Worm (Caenorhabditis elegans) whole organism, early embryonic: ENCODE results near the gene Y39B6A.5.

ENCODE experiments used
- F13C5.2 ChIP-seq: sonication (generic microtip); optimal IDR thresholded peaks from 2 replicates; lab custom pipeline; 2017; ENCODE audit warnings: mild to moderate bottlenecking, missing genetic modification characterization, inconsistent platforms, missing compliant biosample characterization
- ama-1 ChIP-seq: fragments of 150-350 bp; optimal IDR thresholded peaks from 2 replicates; lab custom pipeline; 2014
- ceh-13 ChIP-seq: fragments of 200-800 bp; sonication (Bioruptor generic); optimal IDR thresholded peaks from 2 replicates; lab custom pipeline; 2018; ENCODE audit warnings: mild to moderate bottlenecking, missing genetic modification characterization, missing compliant biosample characterization
- ets-7 ChIP-seq: sonication (generic microtip); optimal IDR thresholded peaks from 2 replicates; lab custom pipeline; 2016; ENCODE audit warnings: missing genotype, missing genetic modification characterization, missing compliant biosample characterization
- flt-1 ChIP-seq: fragments of 200-800 bp; sonication (Bioruptor generic); IDR thresholded peaks from 2 replicates; pipeline ENCODE4 v1.3.6; 2022; ENCODE audit warnings: missing genetic modification characterization, missing compliant biosample characterization
- hnd-1 ChIP-seq: sonication (generic microtip); optimal IDR thresholded peaks from 2 replicates; lab custom pipeline; 2016; ENCODE audit warnings: missing genetic modification characterization, missing compliant biosample characterization
- pes-1 ChIP-seq: fragments of 200-800 bp; sonication (Bioruptor generic); IDR thresholded peaks from 2 replicates; pipeline ENCODE4 v1.3.6; 2022; ENCODE audit warnings: missing genetic modification reagents, missing genetic modification characterization, missing compliant biosample characterization
- scrt-1 ChIP-seq: fragments of 200-800 bp; sonication (Bioruptor generic); IDR thresholded peaks from 2 replicates; pipeline ENCODE4 v1.3.6; 2022; ENCODE audit warnings: missing genetic modification characterization, missing compliant biosample characterization
- sea-1 ChIP-seq: fragments of 200-800 bp; sonication (Bioruptor generic); conservative IDR thresholded peaks from 2 replicates; pipeline ENCODE4 v1.3.6; 2022; ENCODE audit warnings: missing genetic modification characterization, missing compliant biosample characterization
- tbx-11 ChIP-seq: fragments of 200-800 bp; sonication (Bioruptor generic); IDR thresholded peaks from 2 replicates; pipeline ENCODE4 v1.3.6; 2022; ENCODE audit warnings: missing genetic modification characterization, missing compliant biosample characterization
- tbx-37 ChIP-seq: fragments of 200-800 bp; sonication (Bioruptor generic); conservative IDR thresholded peaks from 2 replicates; pipeline ENCODE4 v1.3.6; 2022; ENCODE audit warnings: missing genetic modification reagents, missing genetic modification characterization, missing compliant biosample characterization

DNA sequence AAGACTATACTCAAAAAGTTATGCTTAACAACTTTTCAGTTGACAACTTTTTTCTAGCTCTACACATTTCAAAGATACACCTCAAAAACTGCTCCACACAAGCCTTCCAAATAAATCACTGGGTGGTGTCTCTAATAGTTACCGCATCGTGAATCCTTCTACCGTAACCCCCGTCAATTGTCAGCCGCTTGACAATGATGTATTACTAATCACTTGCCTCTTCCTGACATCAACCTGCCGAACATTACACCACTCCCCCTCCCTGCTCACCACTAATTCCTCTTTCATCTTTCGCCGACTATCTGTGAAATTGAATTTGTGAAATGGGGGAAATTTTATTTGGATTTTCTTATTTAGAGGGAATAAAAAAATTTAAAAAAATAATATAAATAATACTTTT lies 23.0 kb upstream of the Y39B6A.5 start:
- TF ChIP-seq ceh-13 = no peak
- no peak for TF ChIP-seq ets-7 (tag; lab: Kevin White, UChicago)
- TF ChIP-seq flt-1 (GFP tag; lab: Robert Waterston, UW) = no peak
- TF ChIP-seq tbx-11 (GFP tag; lab: Robert Waterston, UW) = no peak
- no peak for TF ChIP-seq ama-1 (lab: Kevin White, UChicago)
- TF ChIP-seq pes-1 (GFP tag; lab: Robert Waterston, UW) = no peak
- no peak for TF ChIP-seq sea-1 (GFP tag; lab: Robert Waterston, UW)
- no peak for TF ChIP-seq hnd-1 (tag; lab: Kevin White, UChicago)
- no peak for TF ChIP-seq scrt-1 (GFP tag; lab: Robert Waterston, UW)
- no peak for TF ChIP-seq tbx-37 (GFP tag; lab: Robert Waterston, UW)
- no peak for TF ChIP-seq F13C5.2 (tag; lab: Kevin White, UChicago)
